Worm (Caenorhabditis elegans) whole organism, L3 larva: ENCODE data around the gene ZK177.1.

Experiments
- ama-1 ChIP-seq: fragments of 150-350 bp; optimal IDR thresholded peaks from 2 replicates; lab custom pipeline; 2018
- fkh-2 ChIP-seq: fragments of 150-350 bp; optimal IDR thresholded peaks from 2 replicates; lab custom pipeline; 2014; ENCODE audit warnings: missing biosample characterization, missing genetic modification reagents, missing genetic modification characterization
- fos-1 ChIP-seq: fragments of 150-350 bp; optimal IDR thresholded peaks from 2 replicates; lab custom pipeline; 2014; ENCODE audit warnings: missing biosample characterization, missing genetic modification characterization
- jun-1 ChIP-seq: fragments of 150-350 bp; optimal IDR thresholded peaks from 2 replicates; lab custom pipeline; 2014; ENCODE audit warnings: missing biosample characterization, missing genetic modification reagents, missing genetic modification characterization
- lin-39 ChIP-seq: fragments of 150-350 bp; optimal IDR thresholded peaks from 2 replicates; lab custom pipeline; 2018; ENCODE audit warnings: missing biosample characterization, missing genetic modification reagents, missing genetic modification characterization
- mdl-1 ChIP-seq: fragments of 150-350 bp; optimal IDR thresholded peaks from 2 replicates; lab custom pipeline; 2014; ENCODE audit warnings: missing biosample characterization, missing genetic modification characterization
- nfya-1 ChIP-seq: sonication (generic microtip); optimal IDR thresholded peaks from 2 replicates; lab custom pipeline; 2017; ENCODE audit warnings: missing genetic modification characterization, mild to moderate bottlenecking, missing compliant biosample characterization, antibody characterized with exemption, moderate library complexity; ENCODE audit not compliant: insufficient read depth
- nhr-11 ChIP-seq: fragments of 150-350 bp; optimal IDR thresholded peaks from 2 replicates; lab custom pipeline; 2014; ENCODE audit warnings: missing biosample characterization, missing genetic modification characterization
- nhr-28 ChIP-seq: fragments of 150-350 bp; optimal IDR thresholded peaks from 2 replicates; lab custom pipeline; 2014; ENCODE audit warnings: missing biosample characterization, missing genetic modification characterization
- nhr-77 ChIP-seq: fragments of 150-350 bp; optimal IDR thresholded peaks from 2 replicates; lab custom pipeline; 2014; ENCODE audit warnings: missing biosample characterization, missing genetic modification characterization
- pqm-1 ChIP-seq: fragments of 150-350 bp; optimal IDR thresholded peaks from 2 replicates; lab custom pipeline; 2017; ENCODE audit warnings: missing biosample characterization, missing genetic modification characterization, inconsistent platforms
- skn-1 ChIP-seq: fragments of 150-350 bp; optimal IDR thresholded peaks from 2 replicates; lab custom pipeline; 2014; ENCODE audit warnings: missing biosample characterization, missing genetic modification characterization
- unc-39 ChIP-seq: sonication (generic microtip); optimal IDR thresholded peaks from 4 replicates; lab custom pipeline; 2017; ENCODE audit warnings: missing biosample characterization, missing genetic modification characterization
- ztf-11 ChIP-seq: fragments of 150-350 bp; optimal IDR thresholded peaks from 2 replicates; lab custom pipeline; 2014; ENCODE audit warnings: missing biosample characterization, missing genetic modification characterization

- no peak for TF ChIP-seq jun-1 (tag; lab: Kevin White, UChicago)
- no peak for TF ChIP-seq fos-1 (tag; lab: Kevin White, UChicago)
- TF ChIP-seq nhr-77 (tag; lab: Kevin White, UChicago): no peak
- TF ChIP-seq nhr-28: no peak
- no peak for TF ChIP-seq fkh-2 (tag; lab: Kevin White, UChicago)
- no peak for TF ChIP-seq ztf-11 (tag; lab: Kevin White, UChicago)
- no peak for TF ChIP-seq lin-39 (tag; lab: Kevin White, UChicago)
- TF ChIP-seq nhr-11: no peak
- TF ChIP-seq mdl-1 (tag; lab: Kevin White, UChicago): no peak
- no peak for TF ChIP-seq nfya-1 (tag; lab: Kevin White, UChicago)
- no peak for TF ChIP-seq pqm-1 (tag; lab: Kevin White, UChicago)
- no peak for TF ChIP-seq skn-1 (tag; lab: Kevin White, UChicago)
- TF ChIP-seq ama-1 (lab: Kevin White, UChicago): no peak
- no peak for TF ChIP-seq unc-39 (tag; lab: Kevin White, UChicago)
These were observed 16.8 kb downstream of the ZK177.1 start, which contains the start of gene ins-13 for ce11 chrII:5544764-5545163.
